Worm (Caenorhabditis elegans) whole organism, L3 larva: ENCODE results near the gene mpz-3.

ENCODE experiments used
- aly-2 ChIP-seq: fragments of 150-350 bp; optimal IDR thresholded peaks from 2 replicates; lab custom pipeline; 2014; ENCODE audit warnings: missing biosample characterization, missing genetic modification characterization
- ama-1 ChIP-seq: fragments of 150-350 bp; optimal IDR thresholded peaks from 2 replicates; lab custom pipeline; 2018
- ceh-28 ChIP-seq: fragments of 150-350 bp; optimal IDR thresholded peaks from 2 replicates; lab custom pipeline; 2014; ENCODE audit warnings: missing biosample characterization, missing genetic modification reagents, missing genetic modification characterization
- egl-27 ChIP-seq: sonication (generic microtip); optimal IDR thresholded peaks from 4 replicates; lab custom pipeline; 2017; ENCODE audit warnings: missing biosample characterization, missing genetic modification reagents, missing genetic modification characterization
- egl-5 ChIP-seq: fragments of 150-350 bp; optimal IDR thresholded peaks from 2 replicates; lab custom pipeline; 2017; ENCODE audit warnings: missing biosample characterization, missing genetic modification reagents, missing genetic modification characterization, inconsistent platforms
- elt-1 ChIP-seq: fragments of 150-350 bp; optimal IDR thresholded peaks from 2 replicates; lab custom pipeline; 2014; ENCODE audit warnings: missing biosample characterization, missing genetic modification characterization
- elt-2 ChIP-seq: sonication (generic microtip); optimal IDR thresholded peaks from 2 replicates; lab custom pipeline; 2016; ENCODE audit warnings: missing genetic modification reagents, mild to moderate bottlenecking, missing genetic modification characterization, missing compliant biosample characterization
- eor-1 ChIP-seq, 2 experiments: fragments of 150-350 bp; optimal IDR thresholded peaks; 2 replicates each; lab custom pipeline; 2014 to 2018; ENCODE audit warnings: missing biosample characterization in 2 of 2, missing genetic modification characterization in 2 of 2
- fos-1 ChIP-seq: fragments of 150-350 bp; optimal IDR thresholded peaks from 2 replicates; lab custom pipeline; 2014; ENCODE audit warnings: missing biosample characterization, missing genetic modification characterization
- jun-1 ChIP-seq: fragments of 150-350 bp; optimal IDR thresholded peaks from 2 replicates; lab custom pipeline; 2014; ENCODE audit warnings: missing biosample characterization, missing genetic modification reagents, missing genetic modification characterization
- lin-15B ChIP-seq: fragments of 150-350 bp; optimal IDR thresholded peaks from 2 replicates; lab custom pipeline; 2014; ENCODE audit warnings: missing biosample characterization, missing genetic modification characterization
- lsy-12 ChIP-seq: sonication (generic microtip); optimal IDR thresholded peaks from 2 replicates; lab custom pipeline; 2016; ENCODE audit warnings: mild to moderate bottlenecking, missing genetic modification characterization, missing compliant biosample characterization
- nfya-1 ChIP-seq: sonication (generic microtip); optimal IDR thresholded peaks from 2 replicates; lab custom pipeline; 2017; ENCODE audit warnings: missing genetic modification characterization, mild to moderate bottlenecking, missing compliant biosample characterization, antibody characterized with exemption, moderate library complexity; ENCODE audit not compliant: insufficient read depth
- nhr-11 ChIP-seq: fragments of 150-350 bp; optimal IDR thresholded peaks from 2 replicates; lab custom pipeline; 2014; ENCODE audit warnings: missing biosample characterization, missing genetic modification characterization
- nhr-23 ChIP-seq: fragments of 150-350 bp; optimal IDR thresholded peaks from 2 replicates; lab custom pipeline; 2014; ENCODE audit warnings: missing biosample characterization, missing genetic modification reagents, missing genetic modification characterization
- nhr-237 ChIP-seq: fragments of 150-350 bp; optimal IDR thresholded peaks from 2 replicates; lab custom pipeline; 2014; ENCODE audit warnings: missing biosample characterization, missing genetic modification characterization
- nhr-43 ChIP-seq: sonication (generic microtip); optimal IDR thresholded peaks from 2 replicates; lab custom pipeline; 2016; ENCODE audit warnings: mild to moderate bottlenecking, missing genetic modification characterization, missing compliant biosample characterization; ENCODE audit not compliant: poor library complexity, severe bottlenecking
- nhr-77 ChIP-seq: fragments of 150-350 bp; optimal IDR thresholded peaks from 2 replicates; lab custom pipeline; 2014; ENCODE audit warnings: missing biosample characterization, missing genetic modification characterization
- pha-4 ChIP-seq: fragments of 150-350 bp; optimal IDR thresholded peaks from 2 replicates; lab custom pipeline; 2014; ENCODE audit warnings: missing biosample characterization, missing genetic modification reagents, missing genetic modification characterization
- pqm-1 ChIP-seq: fragments of 150-350 bp; optimal IDR thresholded peaks from 2 replicates; lab custom pipeline; 2017; ENCODE audit warnings: missing biosample characterization, missing genetic modification characterization, inconsistent platforms
- skn-1 ChIP-seq: fragments of 150-350 bp; optimal IDR thresholded peaks from 2 replicates; lab custom pipeline; 2014; ENCODE audit warnings: missing biosample characterization, missing genetic modification characterization
- snpc-4 ChIP-seq: fragments of 150-350 bp; optimal IDR thresholded peaks from 2 replicates; lab custom pipeline; 2014; ENCODE audit warnings: missing biosample characterization, missing genetic modification characterization
- tbx-2 ChIP-seq: sonication (generic microtip); optimal IDR thresholded peaks from 2 replicates; lab custom pipeline; 2016; ENCODE audit warnings: mild to moderate bottlenecking, missing genetic modification characterization, missing compliant biosample characterization
- unc-39 ChIP-seq: sonication (generic microtip); optimal IDR thresholded peaks from 4 replicates; lab custom pipeline; 2017; ENCODE audit warnings: missing biosample characterization, missing genetic modification characterization
- zag-1 ChIP-seq: fragments of 150-350 bp; optimal IDR thresholded peaks from 2 replicates; lab custom pipeline; 2014; ENCODE audit warnings: missing biosample characterization, missing genetic modification characterization
- ztf-11 ChIP-seq: fragments of 150-350 bp; optimal IDR thresholded peaks from 2 replicates; lab custom pipeline; 2014; ENCODE audit warnings: missing biosample characterization, missing genetic modification characterization
- ztf-4 ChIP-seq: fragments of 150-350 bp; optimal IDR thresholded peaks from 2 replicates; lab custom pipeline; 2014; ENCODE audit warnings: missing biosample characterization, missing genetic modification characterization

mpz-3 gene

DNA sequence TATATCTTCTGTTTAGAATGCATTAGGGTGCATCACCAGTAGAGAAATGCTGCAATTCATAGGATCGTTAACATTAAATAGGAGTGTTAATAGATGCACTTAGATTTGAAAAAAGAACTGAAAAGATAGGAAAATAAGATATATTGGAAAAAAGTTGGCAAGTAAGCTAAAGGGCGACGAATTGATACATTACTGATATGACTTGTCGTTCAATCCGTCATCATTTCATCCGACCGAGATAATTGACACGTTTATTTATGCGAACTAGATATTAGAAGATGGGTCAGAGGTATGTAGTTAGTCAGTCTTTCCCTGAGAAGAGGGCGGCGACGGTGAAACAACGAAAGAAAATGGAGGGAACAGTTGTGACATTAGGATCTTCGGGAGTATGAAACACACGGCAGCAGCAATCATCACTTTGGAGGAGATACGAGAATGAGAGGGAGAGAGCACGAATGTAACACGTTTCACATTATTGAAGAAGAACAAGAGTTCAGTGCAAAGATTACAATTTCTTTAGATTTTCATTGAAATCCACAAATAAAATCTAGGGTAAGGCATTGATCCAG, 20.3 kb downstream of the mpz-3 start, which contains the start of gene lron-15:
TSS of gene lron-15 (minus strand) at position 51 of the 569 bp plus-strand sequence.
- TF ChIP-seq ztf-4 (tag; lab: Kevin White, UChicago) (no peak), unc-39 (no peak), ztf-11 (no peak), elt-2 (no peak), ama-1 (lab: Kevin White, UChicago) (no peak), nhr-43 (tag; lab: Kevin White, UChicago) (no peak), nhr-11 (tag; lab: Kevin White, UChicago) (no peak), lin-15B (no peak)
- TF ChIP-seq, all 47 proteins: peak for 0

DNA sequence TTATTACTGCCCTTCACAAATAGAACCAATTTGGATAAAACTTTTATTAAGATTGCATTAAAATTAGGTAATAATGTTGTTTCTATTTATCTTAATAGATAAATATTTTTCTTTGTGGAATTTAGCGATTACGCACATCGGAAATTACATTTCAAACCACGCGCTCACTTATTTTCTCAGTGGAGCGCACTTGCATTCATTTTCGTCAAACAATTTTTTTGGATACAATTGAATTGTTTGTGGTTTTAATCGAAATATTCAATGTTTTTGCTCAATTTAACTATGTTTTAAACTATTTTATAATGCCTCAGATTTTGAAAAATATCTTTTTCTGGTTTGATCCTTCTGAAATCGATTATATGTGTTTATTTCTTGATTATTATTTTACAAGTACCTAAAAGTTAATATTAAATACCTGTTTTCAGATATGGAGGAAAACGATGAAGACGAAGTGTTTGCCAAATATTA, 29.2 kb downstream of the mpz-3 start, which contains the start of gene utp-20:
TSS of gene utp-20 (plus strand) at position 418 of the 468 bp plus-strand sequence.
- TF ChIP-seq nhr-237 (tag; lab: Kevin White, UChicago) (no peak), nfya-1 (tag; lab: Kevin White, UChicago) (peak; percentile 58), snpc-4 (tag; lab: Kevin White, UChicago) (peak; percentile 42), nhr-23 (tag; lab: Kevin White, UChicago) (peak; percentile 49), elt-1 (tag; lab: Kevin White, UChicago) (no peak), tbx-2 (tag; lab: Kevin White, UChicago) (no peak), lin-15B (peak; percentile 59), skn-1 (peak; percentile 31)
- TF ChIP-seq, all 47 proteins: peak for 5

DNA sequence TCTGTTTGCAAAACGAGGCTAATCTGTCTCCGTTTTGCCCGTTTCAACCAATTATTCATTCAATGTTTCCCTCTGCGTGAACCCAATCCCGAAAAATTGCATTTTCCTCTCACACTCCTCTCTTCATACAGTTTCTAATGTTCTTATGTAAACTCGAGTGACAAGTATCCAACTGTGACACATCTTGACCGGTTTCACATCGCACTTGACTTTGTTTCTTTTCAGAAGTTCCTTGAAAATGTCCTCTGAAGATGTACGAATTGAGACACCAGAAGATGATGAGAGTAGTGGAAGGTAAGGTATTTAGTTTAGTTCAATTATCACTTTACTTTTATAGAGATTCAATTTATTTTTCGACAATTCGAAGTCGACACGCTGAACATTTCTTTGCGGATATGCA, 33.3 kb downstream of the mpz-3 start, which contains the start of gene abcx-1:
TSS of gene abcx-1 (plus strand) at position 224 of the 400 bp plus-strand sequence.
- TF ChIP-seq aly-2 (tag; lab: Kevin White, UChicago), result no peak
- no peak for TF ChIP-seq jun-1 (tag; lab: Kevin White, UChicago)
- no peak for TF ChIP-seq ztf-4 (tag; lab: Kevin White, UChicago)
- TF ChIP-seq zag-1 (tag; lab: Kevin White, UChicago), result no peak
- no peak for TF ChIP-seq ztf-11

DNA sequence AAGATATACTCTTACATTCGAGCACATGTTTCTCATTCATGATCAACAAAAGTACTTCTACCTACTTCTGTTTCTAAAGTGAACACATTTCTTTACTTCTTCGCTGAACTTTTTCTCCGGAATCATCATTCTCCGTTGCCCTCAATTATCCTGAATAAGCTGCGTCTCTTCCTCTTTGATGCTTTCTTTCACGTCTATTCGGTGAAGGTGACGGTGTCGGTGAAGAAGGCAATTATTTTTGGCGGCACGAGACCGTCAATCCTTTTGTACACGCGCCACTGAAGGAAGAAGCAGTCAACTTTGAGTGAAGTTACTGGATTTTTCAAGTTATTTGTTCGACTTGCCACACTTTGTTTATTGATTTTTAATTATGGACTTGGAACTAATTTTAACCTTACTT, 33.7 kb downstream of the mpz-3 start, which contains the start of gene abch-1:
TSS of gene abch-1 (minus strand) at position 101 of the 400 bp plus-strand sequence.
- TF ChIP-seq nhr-77, result no peak
- TF ChIP-seq egl-5, result no peak
- TF ChIP-seq fos-1 (tag; lab: Kevin White, UChicago), result no peak
- no peak for TF ChIP-seq lsy-12 (tag; lab: Kevin White, UChicago)

DNA sequence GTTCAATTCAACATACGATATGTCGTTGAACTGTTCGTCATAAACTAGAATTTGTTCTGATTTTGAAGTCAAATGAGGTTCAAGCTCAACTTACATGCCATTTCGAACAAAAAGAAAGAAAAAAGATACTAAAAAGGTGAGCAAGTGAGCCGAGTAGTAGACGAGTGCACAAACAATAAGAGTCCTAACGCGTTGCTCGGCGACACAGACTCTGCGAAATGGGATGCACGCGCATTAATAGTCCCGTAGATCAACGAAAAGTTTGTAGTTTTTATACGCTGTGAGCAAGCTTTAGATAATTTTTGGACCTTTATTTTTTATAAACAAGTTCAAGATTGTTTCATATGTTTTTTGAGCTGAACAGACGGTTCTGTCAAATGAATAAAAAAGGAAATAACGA, 36.6 kb downstream of the mpz-3 start, which contains the start of gene C56E6.4:
TSS of gene C56E6.4 (minus strand) at position 101 of the 400 bp plus-strand sequence.
- no peak for TF ChIP-seq nhr-11 (tag; lab: Kevin White, UChicago)
- TF ChIP-seq egl-27 (tag; lab: Kevin White, UChicago), result no peak

DNA sequence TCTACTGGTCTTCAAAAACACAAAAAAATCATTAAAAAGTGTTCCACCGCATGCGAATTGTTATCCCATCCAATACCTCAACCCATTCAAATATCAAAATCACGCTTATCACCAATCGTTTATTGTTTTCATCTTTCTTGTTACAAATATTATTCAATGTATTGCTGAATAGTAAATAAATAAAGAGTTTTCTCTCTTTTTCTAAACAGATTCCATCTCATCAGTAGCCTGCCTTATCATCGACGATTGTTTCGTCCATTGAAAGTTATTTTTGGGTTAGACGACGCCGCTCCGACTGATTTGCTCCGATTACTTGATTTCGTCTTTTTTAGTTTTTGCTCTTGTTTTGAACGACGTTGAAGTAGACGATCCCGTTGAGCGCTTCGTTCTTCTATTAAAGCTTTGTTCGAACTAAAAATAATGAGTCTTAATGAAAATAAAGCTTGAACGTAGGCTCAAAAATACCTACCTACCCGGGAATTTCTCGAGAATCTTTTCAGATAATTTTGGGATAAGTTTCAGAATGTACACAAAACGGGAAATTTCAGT, 39.0 kb downstream of the mpz-3 start:
- TF ChIP-seq skn-1, result no peak
- TF ChIP-seq ama-1 (lab: Kevin White, UChicago), result peak; percentile 67
- peak; percentile 30 for TF ChIP-seq ceh-28
- TF ChIP-seq elt-2, result peak; percentile 1
- TF ChIP-seq pha-4 (tag; lab: Kevin White, UChicago), result peak; percentile 1
- TF ChIP-seq, all 47 proteins: peak for 4

DNA sequence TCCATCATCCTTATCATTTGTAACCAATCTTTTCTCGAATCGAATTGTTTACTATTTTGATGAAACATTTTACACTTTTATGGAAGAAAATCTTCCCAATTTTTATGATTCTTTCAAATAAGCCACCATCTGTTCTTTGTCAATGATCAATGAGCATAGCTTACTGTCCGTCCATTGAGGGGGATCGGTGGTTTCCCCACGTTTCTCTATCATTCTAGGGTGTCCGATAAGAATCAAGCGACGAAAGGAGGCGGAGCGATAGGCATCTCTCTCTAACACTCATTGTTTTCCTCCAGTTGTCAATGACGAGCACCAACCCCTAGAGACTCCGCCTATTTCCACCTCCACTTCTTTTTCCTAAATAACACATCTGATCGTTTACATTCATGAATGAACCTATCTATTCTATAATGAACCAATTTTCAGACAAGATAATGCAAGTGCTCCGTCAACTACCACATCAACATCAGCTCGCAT, 40.7 kb downstream of the mpz-3 start, which contains the start of gene C56E6.2:
TSS of gene C56E6.2 (plus strand) at position 427 of the 477 bp plus-strand sequence.
- TF ChIP-seq elt-2, result peak; percentile 57
- peak; percentile 28 for TF ChIP-seq pqm-1
- no peak for TF ChIP-seq pha-4 (tag; lab: Kevin White, UChicago)
- TF ChIP-seq eor-1 (tag; optimal IDR thresholded peaks at IDR 0.05; lab: Kevin White, UChicago), result no peak
